Worm (Caenorhabditis elegans): ENCODE data around the gene mrpl-18.

The mrpl-18 gene

DNA sequence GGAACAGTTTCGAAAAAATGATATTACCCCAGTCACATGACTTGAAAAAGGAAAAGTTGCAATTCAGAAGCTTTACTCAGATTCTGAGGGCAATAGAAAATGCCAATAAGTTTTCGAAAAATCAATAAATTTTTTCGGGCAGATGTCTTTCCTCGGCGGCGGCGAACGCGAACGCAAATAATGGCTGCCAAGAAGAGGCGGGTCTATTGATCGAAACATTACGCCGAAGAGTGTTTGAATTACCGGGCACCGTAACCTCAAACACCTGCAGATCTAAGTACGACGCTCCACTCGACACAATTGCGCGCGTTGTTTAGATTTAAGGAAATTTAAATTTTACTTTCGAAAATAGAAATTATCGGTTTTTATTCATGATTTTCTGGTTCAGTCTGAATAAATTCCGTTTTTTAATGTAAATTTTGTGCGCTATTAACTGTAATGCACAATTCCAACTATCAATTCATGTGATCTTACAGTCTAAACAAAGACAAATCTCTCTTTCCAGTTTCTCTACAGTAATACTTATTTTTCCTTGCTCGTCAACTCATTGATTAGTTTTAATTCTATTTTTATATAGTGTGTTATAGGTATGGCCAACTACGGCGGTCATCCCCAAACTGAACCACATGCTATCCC, 19.1 kb downstream of the mrpl-18 start, which contains the start of gene prp-8 (continued):
- TF ChIP-seq skn-1 (tag; optimal IDR thresholded peaks at IDR 0.05) (peak; percentile 94), unc-98 (GFP tag; IDR thresholded peaks at IDR 0.05) (no peak), mdl-1 (tag; optimal IDR thresholded peaks at IDR 0.05) (peak in 1 of 2 experiments; percentile 87), dpl-1 (GFP tag; optimal IDR thresholded peaks at IDR 0.05) (peak; percentile 92 to 95 (median 93)), lir-3 (tag; optimal IDR thresholded peaks at IDR 0.05; ENCODE audit: poor library complexity) (peak; percentile 52), aly-2 (tag; optimal IDR thresholded peaks at IDR 0.05) (peak; percentile 42), nhr-19 (GFP tag; conservative IDR thresholded peaks at IDR 0.05) (peak; percentile 87), sptf-1 (tag; optimal IDR thresholded peaks at IDR 0.05) (no peak), dsc-1 (tag; optimal IDR thresholded peaks at IDR 0.05) (peak; percentile 76), unc-62 (GFP tag; optimal IDR thresholded peaks at IDR 0.05) (no peak), ztf-4 (tag; optimal IDR thresholded peaks at IDR 0.05) (peak; percentile 69), nhr-71 (tag; optimal IDR thresholded peaks at IDR 0.05) (peak; percentile 92), hpl-2 (GFP tag; optimal IDR thresholded peaks at IDR 0.05) (no peak), efl-3 (GFP tag; optimal IDR thresholded peaks at IDR 0.05) (no peak), tbx-2 (tag; optimal IDR thresholded peaks at IDR 0.05) (peak; percentile 88), sup-37 (GFP tag; optimal IDR thresholded peaks at IDR 0.05) (peak; percentile 66), unc-130 (tag; optimal IDR thresholded peaks at IDR 0.05) (peak; percentile 99), ceh-90 (tag; optimal IDR thresholded peaks at IDR 0.05) (no peak), nhr-11 (tag; optimal IDR thresholded peaks at IDR 0.05) (no peak), lin-39 (tag; optimal IDR thresholded peaks at IDR 0.05) (peak; percentile 48), tlp-1 (tag; optimal IDR thresholded peaks at IDR 0.05) (no peak), lin-13 (GFP tag; optimal IDR thresholded peaks at IDR 0.05) (peak; percentile 88), irx-1 (tag; optimal IDR thresholded peaks at IDR 0.05) (peak; percentile 60), pag-3 (tag; optimal IDR thresholded peaks at IDR 0.05; ENCODE audit: borderline replicate concordance, insufficient read depth) (peak; percentile 62), elt-2 (tag; optimal IDR thresholded peaks at IDR 0.05) (peak; percentile 33), nhr-28 (tag; optimal IDR thresholded peaks at IDR 0.05) (no peak), blmp-1 (tag; optimal IDR thresholded peaks at IDR 0.05) (peak; percentile 95), ama-1 (optimal IDR thresholded peaks at IDR 0.05) (peak; percentile 51), lsy-2 (tag; optimal IDR thresholded peaks at IDR 0.05) (peak; percentile 99), ceh-82 (tag; optimal IDR thresholded peaks at IDR 0.05) (peak; percentile 82 to 96 (median 89)), mef-2 (tag; optimal IDR thresholded peaks at IDR 0.05) (peak; percentile 74), nhr-237 (tag; optimal IDR thresholded peaks at IDR 0.05) (peak; percentile 58), lin-15B (tag; optimal IDR thresholded peaks at IDR 0.05) (peak; percentile 89), nhr-12 (tag; optimal IDR thresholded peaks at IDR 0.05) (no peak), hlh-17 (GFP tag; optimal IDR thresholded peaks at IDR 0.05; ENCODE audit: borderline replicate concordance) (no peak), rnt-1 (tag; optimal IDR thresholded peaks at IDR 0.05) (peak; percentile 91), nhr-20 (tag; optimal IDR thresholded peaks at IDR 0.05) (peak; percentile 90), isw-1 (GFP tag; IDR thresholded peaks at IDR 0.05) (peak; percentile 89), lin-14 (GFP tag; optimal IDR thresholded peaks at IDR 0.05) (peak; percentile 93), alr-1 (tag; optimal IDR thresholded peaks at IDR 0.05; ENCODE audit: borderline replicate concordance) (no peak), nhr-76 (tag; optimal IDR thresholded peaks at IDR 0.05) (peak; percentile 13), nhr-47 (tag; optimal IDR thresholded peaks at IDR 0.05) (peak; percentile 84), snu-23 (GFP tag; optimal IDR thresholded peaks at IDR 0.05) (peak; percentile 94), ceh-8 (GFP tag; optimal IDR thresholded peaks at IDR 0.05) (peak; percentile 44), grh-1 (GFP tag; IDR thresholded peaks at IDR 0.05) (peak; percentile 46; the same call in 1 of the 2 replicates), xbp-1 (tag; optimal IDR thresholded peaks at IDR 0.05) (peak; percentile 88), egl-27 (tag; optimal IDR thresholded peaks at IDR 0.05) (no peak), ces-1 (GFP tag; optimal IDR thresholded peaks at IDR 0.05) (no peak), zip-4 (GFP tag; optimal IDR thresholded peaks at IDR 0.05) (peak; percentile 10), pax-3 (tag; optimal IDR thresholded peaks at IDR 0.05) (peak; percentile 71), sox-4 (tag; optimal IDR thresholded peaks at IDR 0.05) (peak; percentile 55)

All from whole organism, L1 larva.